Worm (Caenorhabditis elegans) whole organism, L2 larva: Measurements from ENCODE around the gene C14B9.8.

Experiments used
- C34F6.9 ChIP-seq: fragments of 150-350 bp; optimal IDR thresholded peaks from 2 replicates; lab custom pipeline; 2014; ENCODE audit warnings: missing biosample characterization, missing genetic modification characterization
- F13H6.1 ChIP-seq: sonication (generic microtip); optimal IDR thresholded peaks from 2 replicates; lab custom pipeline; 2016; ENCODE audit warnings: missing genetic modification characterization, missing compliant biosample characterization
- R02D3.7 ChIP-seq: fragments of 150-350 bp; optimal IDR thresholded peaks from 2 replicates; lab custom pipeline; 2014; ENCODE audit warnings: missing biosample characterization, missing genetic modification characterization
- Y55F3AM.14 ChIP-seq: fragments of 200-800 bp; sonication (Bioruptor generic); optimal IDR thresholded peaks from 2 replicates; lab custom pipeline; 2018; ENCODE audit warnings: mild to moderate bottlenecking, missing genetic modification characterization, missing compliant biosample characterization
- ZK546.5 ChIP-seq: sonication (generic microtip); optimal IDR thresholded peaks from 2 replicates; lab custom pipeline; 2017; ENCODE audit warnings: missing biosample characterization, missing genetic modification characterization
- alr-1 ChIP-seq: fragments of 150-350 bp; optimal IDR thresholded peaks from 2 replicates; lab custom pipeline; 2014; ENCODE audit warnings: missing biosample characterization, missing genetic modification characterization
- aly-2 ChIP-seq: fragments of 150-350 bp; optimal IDR thresholded peaks from 2 replicates; lab custom pipeline; 2014; ENCODE audit warnings: missing biosample characterization, missing genetic modification characterization
- ama-1 ChIP-seq: fragments of 150-350 bp; optimal IDR thresholded peaks from 2 replicates; lab custom pipeline; 2018; ENCODE audit warnings: inconsistent platforms
- blmp-1 ChIP-seq: sonication (generic microtip); optimal IDR thresholded peaks from 2 replicates; lab custom pipeline; 2017; ENCODE audit warnings: missing genetic modification characterization, mild to moderate bottlenecking, missing compliant biosample characterization, antibody characterized with exemption, moderate library complexity; ENCODE audit not compliant: insufficient read depth
- ceh-16 ChIP-seq: fragments of 150-350 bp; optimal IDR thresholded peaks from 2 replicates; lab custom pipeline; 2014; ENCODE audit warnings: missing biosample characterization, missing genetic modification characterization
- ceh-82 ChIP-seq: fragments of 150-350 bp; optimal IDR thresholded peaks from 2 replicates; lab custom pipeline; 2014; ENCODE audit warnings: missing biosample characterization, missing genetic modification characterization
- crh-2 ChIP-seq: sonication (generic microtip); optimal IDR thresholded peaks from 2 replicates; lab custom pipeline; 2017; ENCODE audit warnings: missing biosample characterization, missing genetic modification characterization
- dmd-4 ChIP-seq: sonication (generic microtip); optimal IDR thresholded peaks from 2 replicates; lab custom pipeline; 2017; ENCODE audit warnings: missing biosample characterization, missing genetic modification characterization
- egl-27 ChIP-seq: sonication (generic microtip); optimal IDR thresholded peaks from 3 replicates; lab custom pipeline; 2017; ENCODE audit warnings: missing biosample characterization, missing genetic modification reagents, missing genetic modification characterization
- elt-1 ChIP-seq: fragments of 150-350 bp; optimal IDR thresholded peaks from 2 replicates; lab custom pipeline; 2014; ENCODE audit warnings: missing biosample characterization, missing genetic modification characterization
- elt-3 ChIP-seq: sonication (generic microtip); optimal IDR thresholded peaks from 2 replicates; lab custom pipeline; 2017; ENCODE audit warnings: missing biosample characterization, missing genetic modification characterization
- fos-1 ChIP-seq: fragments of 150-350 bp; optimal IDR thresholded peaks from 2 replicates; lab custom pipeline; 2014; ENCODE audit warnings: missing biosample characterization, missing genetic modification characterization
- gmeb-1 ChIP-seq: fragments of 150-350 bp; optimal IDR thresholded peaks from 2 replicates; lab custom pipeline; 2014; ENCODE audit warnings: missing biosample characterization, missing genetic modification characterization
- lin-11 ChIP-seq: fragments of 150-350 bp; sonication (generic microtip); optimal IDR thresholded peaks from 2 replicates; lab custom pipeline; 2014; ENCODE audit warnings: missing biosample characterization, missing genetic modification characterization, inconsistent platforms, mixed read lengths
- lin-13 ChIP-seq: fragments of 150-350 bp; optimal IDR thresholded peaks from 2 replicates; lab custom pipeline; 2014; ENCODE audit warnings: missing biosample characterization, missing genetic modification reagents, missing genetic modification characterization
- lin-39 ChIP-seq: fragments of 150-350 bp; optimal IDR thresholded peaks from 2 replicates; lab custom pipeline; 2014; ENCODE audit warnings: missing biosample characterization, missing genetic modification reagents, missing genetic modification characterization
- lsy-2 ChIP-seq, 2 experiments: fragments of 150-350 bp in 1 of 2; sonication (generic microtip) in 1 of 2; optimal IDR thresholded peaks; 2 replicates each; lab custom pipeline; 2014 to 2017; ENCODE audit warnings: missing biosample characterization in 2 of 2, missing genetic modification characterization in 2 of 2
- mab-5 ChIP-seq: fragments of 150-350 bp; optimal IDR thresholded peaks from 2 replicates; lab custom pipeline; 2014; ENCODE audit warnings: missing biosample characterization, missing genetic modification characterization
- mbf-1 ChIP-seq: sonication (generic microtip); optimal IDR thresholded peaks from 2 replicates; lab custom pipeline; 2017; ENCODE audit warnings: missing biosample characterization, missing genetic modification characterization
- mdl-1 ChIP-seq, 2 experiments: fragments of 150-350 bp in 1 of 2; sonication (generic microtip) in 1 of 2; optimal IDR thresholded peaks; 2 replicates each; lab custom pipeline; 2017; ENCODE audit warnings: missing biosample characterization in 2 of 2, missing genetic modification characterization in 2 of 2
- nhr-10 ChIP-seq: sonication (generic microtip); optimal IDR thresholded peaks from 2 replicates; lab custom pipeline; 2017; ENCODE audit warnings: missing biosample characterization, missing genetic modification characterization
- nhr-11 ChIP-seq: fragments of 150-350 bp; optimal IDR thresholded peaks from 2 replicates; lab custom pipeline; 2014; ENCODE audit warnings: missing biosample characterization, missing genetic modification characterization
- nhr-12 ChIP-seq: fragments of 150-350 bp; optimal IDR thresholded peaks from 2 replicates; lab custom pipeline; 2014; ENCODE audit warnings: missing biosample characterization, missing genetic modification characterization
- nhr-129 ChIP-seq: fragments of 150-350 bp; optimal IDR thresholded peaks from 2 replicates; lab custom pipeline; 2014; ENCODE audit warnings: missing biosample characterization, missing genetic modification characterization
- nhr-21 ChIP-seq: fragments of 150-350 bp; optimal IDR thresholded peaks from 2 replicates; lab custom pipeline; 2014; ENCODE audit warnings: missing biosample characterization, missing genetic modification characterization
- nhr-23 ChIP-seq: fragments of 150-350 bp; optimal IDR thresholded peaks from 2 replicates; lab custom pipeline; 2014; ENCODE audit warnings: missing biosample characterization, missing genetic modification reagents, missing genetic modification characterization
- nhr-237 ChIP-seq: fragments of 150-350 bp; optimal IDR thresholded peaks from 2 replicates; lab custom pipeline; 2014; ENCODE audit warnings: missing biosample characterization, missing genetic modification characterization
- nhr-25 ChIP-seq: fragments of 150-350 bp; sonication (generic microtip); optimal IDR thresholded peaks from 3 replicates; lab custom pipeline; 2014; ENCODE audit warnings: missing biosample characterization, missing genetic modification characterization
- nhr-6 ChIP-seq: fragments of 150-350 bp; optimal IDR thresholded peaks from 2 replicates; lab custom pipeline; 2014; ENCODE audit warnings: missing biosample characterization, missing genetic modification characterization
- nhr-77 ChIP-seq: fragments of 150-350 bp; optimal IDR thresholded peaks from 2 replicates; lab custom pipeline; 2014; ENCODE audit warnings: missing biosample characterization, missing genetic modification characterization
- peb-1 ChIP-seq: fragments of 150-350 bp; optimal IDR thresholded peaks from 2 replicates; lab custom pipeline; 2014; ENCODE audit warnings: missing biosample characterization, missing genetic modification characterization
- sem-4 ChIP-seq: fragments of 150-350 bp; optimal IDR thresholded peaks from 2 replicates; lab custom pipeline; 2014; ENCODE audit warnings: missing biosample characterization, missing genetic modification reagents, missing genetic modification characterization
- skn-1 ChIP-seq: sonication (generic microtip); optimal IDR thresholded peaks from 2 replicates; lab custom pipeline; 2017; ENCODE audit warnings: missing biosample characterization, missing genetic modification characterization
- sma-3 ChIP-seq: sonication (generic microtip); optimal IDR thresholded peaks from 2 replicates; lab custom pipeline; 2016; ENCODE audit warnings: missing genetic modification reagents, missing genetic modification characterization, missing compliant biosample characterization
- sma-9 ChIP-seq, 2 experiments: fragments of 150-350 bp in 1 of 2; sonication (generic microtip) in 1 of 2; optimal IDR thresholded peaks; 2 replicates each; lab custom pipeline; 2014 to 2016; ENCODE audit warnings: missing genetic modification characterization in 2 of 2, mild to moderate bottlenecking in 1 of 2, missing biosample characterization in 1 of 2, missing compliant biosample characterization in 1 of 2, missing genetic modification reagents in 1 of 2, moderate library complexity in 1 of 2
- snpc-4 ChIP-seq: fragments of 150-350 bp; optimal IDR thresholded peaks from 2 replicates; lab custom pipeline; 2014; ENCODE audit warnings: missing biosample characterization, missing genetic modification characterization
- unc-39 ChIP-seq: fragments of 150-350 bp; optimal IDR thresholded peaks from 2 replicates; lab custom pipeline; 2014; ENCODE audit warnings: missing biosample characterization, missing genetic modification characterization
- unc-55 ChIP-seq: fragments of 150-350 bp; sonication (generic microtip); optimal IDR thresholded peaks from 3 replicates; lab custom pipeline; 2014; ENCODE audit warnings: missing biosample characterization, missing genetic modification reagents, missing genetic modification characterization
- unc-62 ChIP-seq: fragments of 150-350 bp; optimal IDR thresholded peaks from 2 replicates; lab custom pipeline; 2014; ENCODE audit warnings: missing biosample characterization, missing genetic modification reagents, missing genetic modification characterization
- zag-1 ChIP-seq: fragments of 150-350 bp; optimal IDR thresholded peaks from 2 replicates; lab custom pipeline; 2014; ENCODE audit warnings: missing biosample characterization, missing genetic modification characterization
- ztf-1 ChIP-seq: fragments of 200-800 bp; sonication (Bioruptor generic); conservative IDR thresholded peaks from 2 replicates; pipeline ENCODE4 v1.3.6; 2022; ENCODE audit warnings: missing genetic modification characterization, missing compliant biosample characterization
- ztf-11 ChIP-seq: sonication (generic microtip); optimal IDR thresholded peaks from 2 replicates; lab custom pipeline; 2017; ENCODE audit warnings: missing biosample characterization, missing genetic modification characterization
- ztf-4 ChIP-seq: fragments of 150-350 bp; optimal IDR thresholded peaks from 2 replicates; lab custom pipeline; 2014; ENCODE audit warnings: missing biosample characterization, missing genetic modification characterization

C14B9.8 gene

DNA sequence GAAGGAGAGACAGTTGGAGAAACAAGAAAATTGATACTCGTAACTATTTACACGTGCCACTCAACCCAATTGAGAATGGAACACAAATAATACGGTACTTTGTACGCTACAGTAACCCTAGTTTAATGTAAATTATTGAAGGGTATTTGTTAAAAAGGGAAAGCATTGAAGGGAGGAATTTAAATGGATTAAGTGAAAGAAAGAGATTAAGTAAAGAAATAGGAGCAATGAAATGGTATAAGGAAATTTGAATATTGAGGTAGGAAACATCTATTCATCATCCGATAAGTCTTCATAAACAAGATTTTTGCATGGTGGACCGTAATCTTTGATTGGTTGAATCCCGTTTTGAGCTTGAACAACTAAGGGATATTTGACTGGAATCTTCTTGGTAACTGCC is 33.1 kb downstream of the C14B9.8 start:
- no peak for TF ChIP-seq C34F6.9
- no peak for TF ChIP-seq sem-4 (tag; lab: Kevin White, UChicago)
- no peak for TF ChIP-seq snpc-4 (tag; lab: Kevin White, UChicago)
- no peak for TF ChIP-seq R02D3.7 (tag; lab: Kevin White, UChicago)
- no peak for TF ChIP-seq blmp-1 (tag; lab: Kevin White, UChicago)
- TF ChIP-seq alr-1 (tag; lab: Kevin White, UChicago) = no peak
- TF ChIP-seq nhr-23 = no peak
- no peak for TF ChIP-seq nhr-237 (tag; lab: Kevin White, UChicago)
- no peak for TF ChIP-seq nhr-77 (tag; lab: Kevin White, UChicago)
- no peak for TF ChIP-seq unc-55 (GFP tag; lab: Kevin White, UChicago)
- no peak for TF ChIP-seq sma-3 (GFP tag; lab: Kevin White, UChicago)
- TF ChIP-seq ama-1 = no peak
- TF ChIP-seq nhr-12 (tag; lab: Kevin White, UChicago) = no peak
- TF ChIP-seq, all 48 proteins: peak for 0

ce11 chrIII:8109459-8110057 is 34.9 kb downstream of the C14B9.8 start:
- TF ChIP-seq ztf-4 (peak; percentile 47), nhr-10 (tag; lab: Kevin White, UChicago) (no peak), fos-1 (tag; lab: Kevin White, UChicago) (peak; percentile 33), nhr-11 (no peak), dmd-4 (tag; lab: Kevin White, UChicago) (no peak), ceh-16 (tag; lab: Kevin White, UChicago) (peak; percentile 8), gmeb-1 (tag; lab: Kevin White, UChicago) (peak; percentile 66), Y55F3AM.14 (peak; percentile 61), crh-2 (peak; percentile 51), nhr-77 (tag; lab: Kevin White, UChicago) (no peak), zag-1 (tag; lab: Kevin White, UChicago) (no peak), ama-1 (no peak), F13H6.1 (tag; lab: Kevin White, UChicago) (peak; percentile 63), sem-4 (tag; lab: Kevin White, UChicago) (peak; percentile 48), nhr-21 (tag; lab: Kevin White, UChicago) (peak; percentile 82), unc-62 (GFP tag; lab: Kevin White, UChicago) (no peak), nhr-25 (tag; lab: Kevin White, UChicago) (peak; percentile 20), nhr-129 (peak; percentile 84), lsy-2 (tag; optimal IDR thresholded peaks at IDR 0.05; lab: Kevin White, UChicago) (peak; percentile 73 to 81), mab-5 (no peak), C34F6.9 (peak; percentile 75), nhr-23 (no peak), nhr-237 (tag; lab: Kevin White, UChicago) (no peak), blmp-1 (tag; lab: Kevin White, UChicago) (no peak), nhr-12 (tag; lab: Kevin White, UChicago) (no peak), R02D3.7 (tag; lab: Kevin White, UChicago) (no peak), ztf-11 (tag; lab: Kevin White, UChicago) (no peak), ZK546.5 (tag; lab: Kevin White, UChicago) (no peak), unc-39 (no peak), skn-1 (tag; lab: Kevin White, UChicago) (no peak), lin-39 (tag; lab: Kevin White, UChicago) (no peak), nhr-6 (tag; lab: Kevin White, UChicago) (no peak), egl-27 (tag; lab: Kevin White, UChicago) (peak; percentile 8), ztf-1 (GFP tag; lab: Robert Waterston, UW) (no peak), aly-2 (no peak), alr-1 (tag; lab: Kevin White, UChicago) (no peak), sma-3 (GFP tag; lab: Kevin White, UChicago) (peak; percentile 67), ceh-82 (tag; lab: Kevin White, UChicago) (no peak), lin-13 (GFP tag; lab: Kevin White, UChicago) (peak; percentile 70), elt-3 (tag; lab: Kevin White, UChicago) (no peak), elt-1 (no peak), mbf-1 (tag; lab: Kevin White, UChicago) (no peak), peb-1 (tag; lab: Kevin White, UChicago) (no peak), mdl-1 (tag; optimal IDR thresholded peaks at IDR 0.05; lab: Kevin White, UChicago) (no peak), snpc-4 (tag; lab: Kevin White, UChicago) (peak; percentile 0), unc-55 (GFP tag; lab: Kevin White, UChicago) (peak; percentile 59), sma-9 (GFP tag; optimal IDR thresholded peaks at IDR 0.05; lab: Kevin White, UChicago) (peak; percentile 66), sma-9 (tag; optimal IDR thresholded peaks at IDR 0.05; lab: Kevin White, UChicago) (no peak), lin-11 (peak; percentile 59)
